Worm (Caenorhabditis elegans): Measurements from ENCODE around the gene F20B6.4.

F20B6.4 gene

ce11 chrX:4214643-4215042 is 18.3 kb upstream of the F20B6.4 start (continued):
- TF ChIP-seq mab-9 (GFP tag; IDR thresholded peaks at IDR 0.05) (no peak), zag-1 (tag; optimal IDR thresholded peaks at IDR 0.05) (no peak), C16A3.4 (tag; optimal IDR thresholded peaks at IDR 0.05) (no peak), nhr-84 (tag; optimal IDR thresholded peaks at IDR 0.05) (no peak)

- peak; percentile 95 for TF ChIP-seq hpl-2 (GFP tag; optimal IDR thresholded peaks at IDR 0.05)
- TF ChIP-seq nhr-47 (tag; optimal IDR thresholded peaks at IDR 0.05), result peak; percentile 100
- peak; percentile 85 for TF ChIP-seq nhr-12 (tag; optimal IDR thresholded peaks at IDR 0.05)
- peak; percentile 96 for TF ChIP-seq fkh-8 (tag; optimal IDR thresholded peaks at IDR 0.05)
- peak; percentile 100 for TF ChIP-seq sox-4 (tag; optimal IDR thresholded peaks at IDR 0.05)
- TF ChIP-seq F16B12.6 (tag; optimal IDR thresholded peaks at IDR 0.05), result peak; percentile 59
- peak; percentile 93 to 96 for TF ChIP-seq lsy-2 (tag; optimal IDR thresholded peaks at IDR 0.05)
- peak; percentile 100 for TF ChIP-seq fkh-10 (GFP tag; optimal IDR thresholded peaks at IDR 0.05)
- TF ChIP-seq ceh-90 (tag; optimal IDR thresholded peaks at IDR 0.05), result no peak
- peak; percentile 94 for TF ChIP-seq unc-98 (GFP tag; IDR thresholded peaks at IDR 0.05)
- TF ChIP-seq alr-1 (tag; optimal IDR thresholded peaks at IDR 0.05; ENCODE audit: borderline replicate concordance), result no peak
- no peak for TF ChIP-seq nhr-84 (tag; optimal IDR thresholded peaks at IDR 0.05)
- peak; percentile 99 to 100 (median 100) for TF ChIP-seq ceh-82 (tag; optimal IDR thresholded peaks at IDR 0.05)
- TF ChIP-seq blmp-1 (tag; optimal IDR thresholded peaks at IDR 0.05), result peak; percentile 42
- TF ChIP-seq unc-30 (tag; optimal IDR thresholded peaks at IDR 0.05), result peak; percentile 80
- TF ChIP-seq ceh-63 (GFP tag; optimal IDR thresholded peaks at IDR 0.05), result peak; percentile 88
- TF ChIP-seq C04F5.9 (tag; optimal IDR thresholded peaks at IDR 0.05), result peak; percentile 96
- TF ChIP-seq egl-13 (tag; optimal IDR thresholded peaks at IDR 0.05), result peak; percentile 100
- TF ChIP-seq Y116A8C.19 (tag; optimal IDR thresholded peaks at IDR 0.05; ENCODE audit: borderline replicate concordance), result peak; percentile 42
- TF ChIP-seq isw-1 (GFP tag; IDR thresholded peaks at IDR 0.05), result peak; percentile 93
- TF ChIP-seq lin-15B (tag; optimal IDR thresholded peaks at IDR 0.05), result peak; percentile 46
- peak; percentile 91 for TF ChIP-seq elt-2 (tag; optimal IDR thresholded peaks at IDR 0.05)
- peak; percentile 100 for TF ChIP-seq mep-1 (tag; optimal IDR thresholded peaks at IDR 0.05)
- TF ChIP-seq sup-37 (GFP tag; optimal IDR thresholded peaks at IDR 0.05), result peak; percentile 98
- TF ChIP-seq rnt-1 (tag; optimal IDR thresholded peaks at IDR 0.05), result peak; percentile 99
- peak; percentile 97 for TF ChIP-seq lin-13 (GFP tag; optimal IDR thresholded peaks at IDR 0.05)
- peak; percentile 98 for TF ChIP-seq xbp-1 (tag; optimal IDR thresholded peaks at IDR 0.05)
- TF ChIP-seq ets-5 (GFP tag; IDR thresholded peaks at IDR 0.05), result peak; percentile 92; the same call in 1 of the 2 replicates
- peak; percentile 100 for TF ChIP-seq jun-1 (tag; optimal IDR thresholded peaks at IDR 0.05)
- peak; percentile 90 for TF ChIP-seq pqm-1 (tag; optimal IDR thresholded peaks at IDR 0.05)
- TF ChIP-seq efl-1 (optimal IDR thresholded peaks at IDR 0.05), result peak; percentile 86 to 90
- peak; percentile 46 to 97 for TF ChIP-seq efl-1 (GFP tag; optimal IDR thresholded peaks at IDR 0.05 in 1 of 2)
- peak; percentile 100 for TF ChIP-seq snu-23 (GFP tag; optimal IDR thresholded peaks at IDR 0.05)
- peak; percentile 99 for TF ChIP-seq nhr-90 (tag; optimal IDR thresholded peaks at IDR 0.05; ENCODE audit: poor library complexity)
- TF ChIP-seq hlh-17 (GFP tag; optimal IDR thresholded peaks at IDR 0.05; ENCODE audit: borderline replicate concordance), result no peak
- TF ChIP-seq zip-4 (GFP tag; optimal IDR thresholded peaks at IDR 0.05), result peak; percentile 96
- TF ChIP-seq lin-39 (tag; optimal IDR thresholded peaks at IDR 0.05), result peak; percentile 99
- TF ChIP-seq swsn-7 (tag; optimal IDR thresholded peaks at IDR 0.05), result peak; percentile 99
- TF ChIP-seq lin-14 (GFP tag; optimal IDR thresholded peaks at IDR 0.05), result peak; percentile 99
- TF ChIP-seq elt-3 (tag; optimal IDR thresholded peaks at IDR 0.05), result peak; percentile 75 to 99 (median 90)
- peak; percentile 15 for TF ChIP-seq nhr-28 (tag; optimal IDR thresholded peaks at IDR 0.05)
- peak; percentile 91 to 93 for TF ChIP-seq egl-27 (tag; optimal IDR thresholded peaks at IDR 0.05)
- TF ChIP-seq lir-3 (tag; optimal IDR thresholded peaks at IDR 0.05; ENCODE audit: poor library complexity), result peak; percentile 94
- TF ChIP-seq nhr-77 (tag; optimal IDR thresholded peaks at IDR 0.05), result peak; percentile 99
- TF ChIP-seq snpc-4 (tag; optimal IDR thresholded peaks at IDR 0.05), result peak; percentile 92
- peak; percentile 99 for TF ChIP-seq nhr-11 (tag; optimal IDR thresholded peaks at IDR 0.05)
- TF ChIP-seq C16A3.4 (tag; optimal IDR thresholded peaks at IDR 0.05), result peak; percentile 99
- TF ChIP-seq vab-15 (tag; optimal IDR thresholded peaks at IDR 0.05), result peak; percentile 84
- peak; percentile 98 for TF ChIP-seq mab-9 (GFP tag; IDR thresholded peaks at IDR 0.05)
Measured at ce11 chrX:4209131-4209530, 12.8 kb upstream of the F20B6.4 start.
